Worm (Caenorhabditis elegans): ENCODE measurements around the gene C17B7.3.

The C17B7.3 gene

DNA sequence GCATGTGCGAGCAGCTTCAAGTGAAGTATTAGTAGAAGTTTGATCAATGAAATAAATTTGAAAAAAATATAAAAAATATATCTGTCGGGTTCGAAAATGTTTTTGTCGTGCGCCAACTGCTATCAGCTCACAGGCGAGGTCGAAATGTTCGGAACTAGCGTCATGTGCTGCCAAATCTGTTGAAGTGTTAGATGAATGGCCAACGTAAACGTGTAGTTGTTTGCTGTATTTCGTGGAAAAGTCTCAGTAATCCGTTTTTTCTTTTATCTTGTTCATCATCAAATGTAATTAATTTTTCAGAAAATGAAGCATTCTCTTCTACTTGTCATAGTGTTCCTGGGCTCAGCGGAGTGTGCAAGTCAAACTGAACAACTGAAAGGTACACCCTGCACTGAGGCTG, 7.3 kb downstream of the C17B7.3 start, which contains the start of gene C17B7.15:
Gene C17B7.15 (plus strand): TSS at position 301 of the 400 bp plus-strand sequence.
- TF ChIP-seq sma-9 (GFP tag; optimal IDR thresholded peaks at IDR 0.05) (peak; percentile 25), sma-9 (tag; optimal IDR thresholded peaks at IDR 0.05) (no peak), Y55F3AM.14 (GFP tag; optimal IDR thresholded peaks at IDR 0.05) (no peak), nhr-21 (tag; optimal IDR thresholded peaks at IDR 0.05) (no peak)

DNA sequence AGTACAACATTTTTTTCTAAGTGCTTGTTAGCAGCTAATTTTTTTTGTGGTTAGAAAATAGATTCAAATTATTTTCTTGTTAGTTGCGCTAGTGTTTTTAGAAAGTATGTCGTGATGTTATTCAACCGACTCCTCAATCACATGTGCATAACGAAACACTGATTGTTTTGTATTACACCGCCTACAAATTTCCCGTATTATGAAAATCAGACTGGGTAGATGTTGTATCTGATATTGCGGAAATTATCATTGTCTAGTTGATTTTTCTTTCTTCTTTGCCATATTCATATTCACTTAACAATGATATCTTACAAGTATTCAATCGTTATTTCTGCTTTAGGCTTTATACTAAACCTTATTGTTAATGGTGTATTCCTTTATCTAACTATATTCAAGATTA, 8.7 kb downstream of the C17B7.3 start, which contains the start of gene str-63:
Gene str-63 (plus strand): TSS at position 301 of the 400 bp plus-strand sequence.
- TF ChIP-seq ZK546.5 (tag; optimal IDR thresholded peaks at IDR 0.05) (no peak), ceh-16 (tag; optimal IDR thresholded peaks at IDR 0.05) (no peak), dmd-4 (tag; optimal IDR thresholded peaks at IDR 0.05) (no peak), nhr-129 (tag; optimal IDR thresholded peaks at IDR 0.05) (no peak), skn-1 (tag; optimal IDR thresholded peaks at IDR 0.05) (no peak), ztf-11 (tag; optimal IDR thresholded peaks at IDR 0.05) (no peak), ztf-4 (tag; optimal IDR thresholded peaks at IDR 0.05) (no peak), nhr-10 (tag; optimal IDR thresholded peaks at IDR 0.05) (no peak), lin-39 (tag; optimal IDR thresholded peaks at IDR 0.05) (no peak), lsy-2 (tag; optimal IDR thresholded peaks at IDR 0.05) (no peak), F13H6.1 (tag; optimal IDR thresholded peaks at IDR 0.05) (no peak)

ce11 chrV:3352925-3353324, 10.3 kb downstream of the C17B7.3 start, which contains the start of gene C17B7.12:
Gene C17B7.12 (plus strand): TSS chrV:3353225.
- TF ChIP-seq skn-1 (tag; optimal IDR thresholded peaks at IDR 0.05) (no peak), nhr-12 (tag; optimal IDR thresholded peaks at IDR 0.05) (no peak), egl-27 (tag; optimal IDR thresholded peaks at IDR 0.05) (no peak), crh-2 (tag; optimal IDR thresholded peaks at IDR 0.05) (no peak), C34F6.9 (tag; optimal IDR thresholded peaks at IDR 0.05) (no peak), lin-39 (tag; optimal IDR thresholded peaks at IDR 0.05) (no peak), blmp-1 (tag; optimal IDR thresholded peaks at IDR 0.05; ENCODE audit: insufficient read depth) (no peak), nhr-25 (tag; optimal IDR thresholded peaks at IDR 0.05) (no peak)

DNA sequence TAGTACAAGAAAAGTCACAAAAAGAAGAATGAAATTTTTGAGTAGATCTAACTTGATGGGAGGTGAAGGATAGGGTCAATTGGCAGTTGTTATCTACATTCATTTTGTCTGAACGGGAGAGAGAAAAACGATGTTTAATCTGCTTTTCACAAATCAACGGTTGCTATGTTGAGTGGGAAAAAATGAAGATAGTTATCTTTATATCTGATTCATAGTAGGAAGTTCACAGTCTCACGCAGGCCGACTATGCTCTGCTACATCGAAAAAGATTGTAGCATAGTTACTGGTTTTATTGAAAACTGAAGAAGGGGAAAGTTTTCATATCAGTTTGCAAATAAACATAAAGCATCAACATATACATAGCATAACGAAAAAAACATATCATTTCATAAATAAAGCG, 12.9 kb downstream of the C17B7.3 start:
- TF ChIP-seq elt-1 (tag; optimal IDR thresholded peaks at IDR 0.05) (peak; percentile 2), skn-1 (tag; optimal IDR thresholded peaks at IDR 0.05) (no peak), lin-13 (GFP tag; optimal IDR thresholded peaks at IDR 0.05) (no peak), nhr-77 (tag; optimal IDR thresholded peaks at IDR 0.05) (no peak), sma-9 (GFP tag; optimal IDR thresholded peaks at IDR 0.05) (peak; percentile 23), sma-9 (tag; optimal IDR thresholded peaks at IDR 0.05) (no peak), ZK546.5 (tag; optimal IDR thresholded peaks at IDR 0.05) (no peak), Y55F3AM.14 (GFP tag; optimal IDR thresholded peaks at IDR 0.05) (no peak)

DNA sequence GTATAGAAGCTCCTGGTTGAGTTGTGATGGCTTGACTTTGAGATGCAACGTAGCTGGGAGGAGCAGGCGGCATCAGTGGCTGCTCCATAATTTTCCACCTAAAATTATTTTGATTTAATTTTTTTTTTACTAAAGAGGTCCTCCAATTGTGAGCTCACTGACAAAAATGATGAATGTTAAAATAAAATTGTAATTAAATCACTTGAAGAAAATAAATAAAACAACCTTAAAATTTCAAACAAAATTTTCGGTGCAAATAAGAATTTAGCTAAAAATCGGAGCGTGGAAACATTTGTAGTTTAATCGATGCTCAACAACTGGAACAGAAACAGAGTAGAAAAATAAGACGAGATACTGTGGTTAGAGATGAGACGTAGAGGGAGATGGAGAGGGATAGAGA, 14.5 kb downstream of the C17B7.3 start, which contains the start of gene scrm-3:
Gene scrm-3 (minus strand): TSS at position 101 of the 400 bp plus-strand sequence.
- TF ChIP-seq lin-13 (GFP tag; optimal IDR thresholded peaks at IDR 0.05) = no peak
- no peak for TF ChIP-seq ZK546.5 (tag; optimal IDR thresholded peaks at IDR 0.05)
- TF ChIP-seq nhr-12 (tag; optimal IDR thresholded peaks at IDR 0.05) = no peak
- TF ChIP-seq F13H6.1 (tag; optimal IDR thresholded peaks at IDR 0.05) = no peak
- no peak for TF ChIP-seq crh-2 (tag; optimal IDR thresholded peaks at IDR 0.05)

DNA sequence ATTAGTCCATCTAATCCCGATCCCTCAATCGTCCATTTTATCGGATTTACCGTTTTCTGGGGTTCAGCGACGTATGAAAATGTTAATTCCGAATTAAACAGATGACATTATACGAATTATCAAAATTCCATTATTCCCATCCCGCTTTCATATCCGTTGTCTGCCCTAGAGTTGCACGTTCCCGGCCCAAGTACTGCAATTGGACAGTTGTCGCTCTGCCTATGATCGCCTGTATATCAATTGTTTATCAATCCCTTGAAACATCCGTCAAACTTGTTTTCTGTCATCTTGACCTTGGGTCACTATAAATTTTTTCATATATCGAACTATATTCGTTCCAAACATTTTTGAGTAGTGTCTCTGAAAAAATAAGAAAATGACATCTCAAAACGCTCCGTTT, 15.7 kb downstream of the C17B7.3 start, which contains the start of gene C04E12.5:
Gene C04E12.5 (plus strand): TSS at position 301 of the 400 bp plus-strand sequence.
- TF ChIP-seq ceh-82 (tag; optimal IDR thresholded peaks at IDR 0.05) (no peak), nhr-77 (tag; optimal IDR thresholded peaks at IDR 0.05) (no peak), egl-27 (tag; optimal IDR thresholded peaks at IDR 0.05) (no peak), sma-3 (GFP tag; optimal IDR thresholded peaks at IDR 0.05) (no peak)

- TF ChIP-seq peb-1 (tag; optimal IDR thresholded peaks at IDR 0.05) = no peak
- TF ChIP-seq sma-9 (GFP tag; optimal IDR thresholded peaks at IDR 0.05) = no peak
- no peak for TF ChIP-seq sma-9 (tag; optimal IDR thresholded peaks at IDR 0.05)
- no peak for TF ChIP-seq ztf-1 (GFP tag; conservative IDR thresholded peaks at IDR 0.05)
- TF ChIP-seq unc-55 (GFP tag; optimal IDR thresholded peaks at IDR 0.05) = no peak
- TF ChIP-seq gmeb-1 (tag; optimal IDR thresholded peaks at IDR 0.05) = no peak
Measured at ce11 chrV:3361633-3362032, 19.0 kb downstream of the C17B7.3 start.

Measured in whole organism, L2 larva.